Fruit fly (Drosophila melanogaster) whole organism: ENCODE data around the gene CG31183.
"Not testable (repeated sequence)": the region's sequence is repeated elsewhere in the genome, so short reads cannot be mapped to it uniquely, and the experiment has no call there.

ENCODE experiments used
- CG8478 ChIP-seq: fragments of >200 bp; optimal IDR thresholded peaks from 2 replicates; lab custom pipeline; 2018; ENCODE audit warnings: inconsistent platforms
- Dll ChIP-seq: fragments of >200 bp; optimal IDR thresholded peaks from 2 replicates; lab custom pipeline; 2017
- EcR ChIP-seq, 2 experiments: fragments of >200 bp; optimal IDR thresholded peaks; 2 replicates each; lab custom pipeline; 2017; ENCODE audit warnings: missing biosample characterization in 2 of 2, missing genetic modification characterization in 2 of 2, missing genetic modification reagents in 2 of 2
- pan ChIP-seq: fragments of >200 bp; optimal IDR thresholded peaks from 2 replicates; lab custom pipeline; 2017

DNA sequence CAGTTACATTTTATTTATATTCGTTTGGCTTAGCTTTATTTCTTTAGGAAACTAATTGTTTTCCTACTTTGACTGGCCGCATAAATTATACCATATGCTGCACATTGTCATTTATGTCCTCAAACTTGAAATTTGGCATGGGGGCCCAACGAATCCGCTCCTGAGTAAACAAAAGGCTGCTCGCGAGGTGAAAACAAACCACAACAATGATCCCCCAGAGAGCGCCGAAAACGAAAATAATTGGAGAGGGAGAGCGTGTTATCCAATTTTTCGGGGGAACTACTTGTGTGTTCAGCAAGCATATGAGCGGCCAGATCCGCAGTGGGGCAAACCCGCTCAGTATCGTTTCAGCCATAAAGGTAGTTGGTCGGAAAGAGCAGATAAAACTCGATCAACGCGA lies 32.4 kb upstream of the CG31183 start, which contains the start of gene EndoU:
- not testable (repeated sequence) for TF ChIP-seq pan (lab: Kevin White, UChicago); CG8478; EcR (GFP tag; optimal IDR thresholded peaks at IDR 0.05; lab: Kevin White, UChicago); Dll (lab: Kevin White, UChicago)
